Worm (Caenorhabditis elegans): ENCODE results near the gene Y41G9A.5.

DNA sequence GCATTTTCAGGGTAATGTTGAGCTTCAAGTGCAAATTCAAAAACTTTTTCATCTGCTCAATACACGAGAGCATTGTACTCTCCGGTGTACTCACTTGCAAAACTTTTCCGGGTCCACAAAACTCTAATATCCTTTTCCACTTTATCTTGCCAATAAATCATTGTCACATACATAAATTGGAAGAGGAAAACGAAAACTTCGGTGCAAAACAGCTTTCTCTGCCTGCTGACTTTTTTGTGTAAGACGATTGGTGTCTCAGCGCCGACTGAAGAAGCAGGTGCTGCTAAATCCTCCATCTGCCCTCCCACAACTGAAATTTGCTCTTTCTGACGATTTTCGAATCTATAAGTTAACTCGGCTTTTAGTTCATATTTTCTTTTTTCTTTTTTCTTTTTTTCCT is 29.0 kb downstream of the Y41G9A.5 start:
- TF ChIP-seq F13H6.1 (tag; optimal IDR thresholded peaks at IDR 0.05) (no peak), elt-3 (tag; optimal IDR thresholded peaks at IDR 0.05) (no peak), unc-62 (GFP tag; optimal IDR thresholded peaks at IDR 0.05) (no peak), nhr-11 (tag; optimal IDR thresholded peaks at IDR 0.05) (no peak)

Data from whole organism, L2 larva.